Worm (Caenorhabditis elegans) whole organism, early embryonic: Measurements from ENCODE around the gene C02F5.3.

Experiments
- B0310.2 ChIP-seq: sonication (generic microtip); optimal IDR thresholded peaks from 2 replicates; lab custom pipeline; 2016; ENCODE audit warnings: mild to moderate bottlenecking, missing genetic modification characterization, missing compliant biosample characterization
- F13C5.2 ChIP-seq: sonication (generic microtip); optimal IDR thresholded peaks from 2 replicates; lab custom pipeline; 2017; ENCODE audit warnings: mild to moderate bottlenecking, missing genetic modification characterization, inconsistent platforms, missing compliant biosample characterization
- aly-1 ChIP-seq: sonication (generic microtip); optimal IDR thresholded peaks from 2 replicates; lab custom pipeline; 2016; ENCODE audit warnings: missing genetic modification characterization, missing compliant biosample characterization
- ama-1 ChIP-seq: fragments of 150-350 bp; optimal IDR thresholded peaks from 2 replicates; lab custom pipeline; 2014
- ceh-13 ChIP-seq: fragments of 200-800 bp; sonication (Bioruptor generic); optimal IDR thresholded peaks from 2 replicates; lab custom pipeline; 2018; ENCODE audit warnings: mild to moderate bottlenecking, missing genetic modification characterization, missing compliant biosample characterization
- ceh-36 ChIP-seq: sonication (generic microtip); optimal IDR thresholded peaks from 2 replicates; lab custom pipeline; 2016; ENCODE audit warnings: missing genetic modification characterization, inconsistent platforms, missing compliant biosample characterization
- ets-7 ChIP-seq: sonication (generic microtip); optimal IDR thresholded peaks from 2 replicates; lab custom pipeline; 2016; ENCODE audit warnings: missing genotype, missing genetic modification characterization, missing compliant biosample characterization
- flt-1 ChIP-seq: fragments of 200-800 bp; sonication (Bioruptor generic); IDR thresholded peaks from 2 replicates; pipeline ENCODE4 v1.3.6; 2022; ENCODE audit warnings: missing genetic modification characterization, missing compliant biosample characterization
- hmbx-1 ChIP-seq: sonication (generic microtip); optimal IDR thresholded peaks from 2 replicates; lab custom pipeline; 2016; ENCODE audit warnings: mild to moderate bottlenecking, missing genetic modification characterization, missing compliant biosample characterization
- hmg-4 ChIP-seq: fragments of 200-800 bp; sonication (Bioruptor generic); optimal IDR thresholded peaks from 2 replicates; lab custom pipeline; 2018; ENCODE audit warnings: mild to moderate bottlenecking, missing genetic modification characterization, missing compliant biosample characterization
- hnd-1 ChIP-seq: sonication (generic microtip); optimal IDR thresholded peaks from 2 replicates; lab custom pipeline; 2016; ENCODE audit warnings: missing genetic modification characterization, missing compliant biosample characterization
- pes-1 ChIP-seq: fragments of 200-800 bp; sonication (Bioruptor generic); IDR thresholded peaks from 2 replicates; pipeline ENCODE4 v1.3.6; 2022; ENCODE audit warnings: missing genetic modification reagents, missing genetic modification characterization, missing compliant biosample characterization
- scrt-1 ChIP-seq: fragments of 200-800 bp; sonication (Bioruptor generic); IDR thresholded peaks from 2 replicates; pipeline ENCODE4 v1.3.6; 2022; ENCODE audit warnings: missing genetic modification characterization, missing compliant biosample characterization
- sea-1 ChIP-seq: fragments of 200-800 bp; sonication (Bioruptor generic); conservative IDR thresholded peaks from 2 replicates; pipeline ENCODE4 v1.3.6; 2022; ENCODE audit warnings: missing genetic modification characterization, missing compliant biosample characterization
- tbx-11 ChIP-seq: fragments of 200-800 bp; sonication (Bioruptor generic); IDR thresholded peaks from 2 replicates; pipeline ENCODE4 v1.3.6; 2022; ENCODE audit warnings: missing genetic modification characterization, missing compliant biosample characterization
- tbx-37 ChIP-seq: fragments of 200-800 bp; sonication (Bioruptor generic); conservative IDR thresholded peaks from 2 replicates; pipeline ENCODE4 v1.3.6; 2022; ENCODE audit warnings: missing genetic modification reagents, missing genetic modification characterization, missing compliant biosample characterization
- tra-4 ChIP-seq: sonication (generic microtip); optimal IDR thresholded peaks from 2 replicates; lab custom pipeline; 2017; ENCODE audit warnings: missing genetic modification characterization, missing compliant biosample characterization

The C02F5.3 gene

ce11 chrIII:8291268-8292032 is 45.8 kb downstream of the C02F5.3 start:
- TF ChIP-seq hmbx-1 (tag; lab: Kevin White, UChicago) (no peak), tbx-11 (GFP tag; lab: Robert Waterston, UW) (no peak), tra-4 (tag; lab: Kevin White, UChicago) (no peak), ceh-36 (tag; lab: Kevin White, UChicago) (no peak), sea-1 (GFP tag; lab: Robert Waterston, UW) (no peak), F13C5.2 (tag; lab: Kevin White, UChicago) (no peak), hnd-1 (no peak), ceh-13 (GFP tag; lab: Kevin White, UChicago) (no peak), ama-1 (lab: Kevin White, UChicago) (no peak), pes-1 (GFP tag; lab: Robert Waterston, UW) (no peak), tbx-37 (GFP tag; lab: Robert Waterston, UW) (no peak), B0310.2 (no peak)

- TF ChIP-seq scrt-1 (GFP tag; lab: Robert Waterston, UW) = no peak
- TF ChIP-seq flt-1 (GFP tag; lab: Robert Waterston, UW) = no peak
- TF ChIP-seq hmbx-1 (tag; lab: Kevin White, UChicago) = no peak
- TF ChIP-seq tbx-11 (GFP tag; lab: Robert Waterston, UW) = no peak
- no peak for TF ChIP-seq tra-4 (tag; lab: Kevin White, UChicago)
- TF ChIP-seq pes-1 (GFP tag; lab: Robert Waterston, UW) = no peak
- no peak for TF ChIP-seq F13C5.2 (tag; lab: Kevin White, UChicago)
- no peak for TF ChIP-seq ets-7 (tag; lab: Kevin White, UChicago)
- no peak for TF ChIP-seq sea-1 (GFP tag; lab: Robert Waterston, UW)
- no peak for TF ChIP-seq B0310.2
- TF ChIP-seq hmg-4 (GFP tag; lab: Kevin White, UChicago) = no peak
- TF ChIP-seq aly-1 (tag; lab: Kevin White, UChicago) = no peak
Observed at ce11 chrIII:8293260-8293659, 47.6 kb downstream of the C02F5.3 start.
